Fruit fly (Drosophila melanogaster) whole organism, embryonic: ENCODE results near the gene CG33941.

Source experiments
- C15 ChIP-seq: fragments of 200-800 bp; sonication (Bioruptor generic); IDR thresholded peaks from 3 replicates; pipeline ENCODE4 v1.3.6; 2022; ENCODE audit warnings: missing biosample characterization, missing genetic modification characterization
- CG1024 ChIP-seq: fragments of 200-800 bp; sonication (Bioruptor generic); IDR thresholded peaks from 2 replicates; pipeline ENCODE4 v1.3.6; 2022; ENCODE audit warnings: missing biosample characterization, missing genetic modification characterization
- CG10543 ChIP-seq: fragments of 200-800 bp; sonication (Bioruptor generic); optimal IDR thresholded peaks from 3 replicates; lab custom pipeline; 2017; ENCODE audit warnings: missing biosample characterization, mild to moderate bottlenecking, missing genetic modification characterization, moderate library complexity
- CG10979 ChIP-seq: fragments of 200-800 bp; sonication (Bioruptor generic); optimal IDR thresholded peaks from 2 replicates; lab custom pipeline; 2018; ENCODE audit warnings: missing biosample characterization, mild to moderate bottlenecking, missing genetic modification characterization, moderate library complexity
- CG11504 ChIP-seq: fragments of 200-800 bp; sonication (Bioruptor generic); optimal IDR thresholded peaks from 3 replicates; lab custom pipeline; 2019; ENCODE audit warnings: missing biosample characterization, mild to moderate bottlenecking, missing genetic modification characterization, moderate library complexity
- CG11696 ChIP-seq: fragments of 200-800 bp; sonication (Bioruptor generic); IDR thresholded peaks from 2 replicates; pipeline ENCODE4 v1.3.6; 2022; ENCODE audit warnings: missing biosample characterization, missing genetic modification characterization
- CG12071 ChIP-seq: fragments of 200-800 bp; sonication (Bioruptor generic); optimal IDR thresholded peaks from 3 replicates; lab custom pipeline; 2018; ENCODE audit warnings: missing biosample characterization, mild to moderate bottlenecking, missing genetic modification characterization
- CG12155 ChIP-seq: fragments of 200-800 bp; sonication (Bioruptor generic); optimal IDR thresholded peaks from 3 replicates; lab custom pipeline; 2016; ENCODE audit warnings: missing biosample characterization, missing genetic modification characterization
- CG13296 ChIP-seq: fragments of 200-800 bp; sonication (Bioruptor generic); optimal IDR thresholded peaks from 3 replicates; lab custom pipeline; 2018; ENCODE audit warnings: missing biosample characterization, mild to moderate bottlenecking, missing genetic modification characterization
- CG15073 ChIP-seq: fragments of 200-800 bp; sonication (Bioruptor generic); optimal IDR thresholded peaks from 2 replicates; lab custom pipeline; 2016; ENCODE audit warnings: missing biosample characterization, missing genetic modification characterization
- CG15514 ChIP-seq: fragments of 200-800 bp; sonication (Bioruptor generic); optimal IDR thresholded peaks from 3 replicates; lab custom pipeline; 2017; ENCODE audit warnings: missing biosample characterization, missing genetic modification characterization, mild to moderate bottlenecking, moderate library complexity, missing genetic modification reagents
- CG30020 ChIP-seq: fragments of 200-800 bp; optimal IDR thresholded peaks from 2 replicates; lab custom pipeline; 2019; ENCODE audit warnings: missing biosample characterization, mild to moderate bottlenecking, missing genetic modification characterization, moderate library complexity
- CG31441 ChIP-seq: fragments of 200-800 bp; sonication (Bioruptor generic); IDR thresholded peaks from 2 replicates; pipeline ENCODE4 v1.3.6; 2022; ENCODE audit warnings: missing biosample characterization, missing genetic modification characterization
- CG3838 ChIP-seq: fragments of 200-800 bp; sonication (Bioruptor generic); optimal IDR thresholded peaks from 3 replicates; lab custom pipeline; 2016; ENCODE audit warnings: missing biosample characterization, missing genetic modification characterization
- CG9876 ChIP-seq: fragments of 200-800 bp; sonication (Bioruptor generic); optimal IDR thresholded peaks from 2 replicates; lab custom pipeline; 2016; ENCODE audit warnings: missing biosample characterization, missing genetic modification characterization
- D19B ChIP-seq: fragments of 200-800 bp; sonication (Bioruptor generic); optimal IDR thresholded peaks from 2 replicates; lab custom pipeline; 2017; ENCODE audit warnings: missing biosample characterization, mild to moderate bottlenecking, missing genetic modification characterization
- ERR ChIP-seq: fragments of 200-800 bp; sonication (Bioruptor generic); optimal IDR thresholded peaks from 2 replicates; lab custom pipeline; 2016; ENCODE audit warnings: missing biosample characterization, missing genetic modification characterization
- Elba2 ChIP-seq: fragments of 200-800 bp; sonication (Bioruptor generic); optimal IDR thresholded peaks from 3 replicates; lab custom pipeline; 2016; ENCODE audit warnings: missing biosample characterization, missing genetic modification characterization
- Hey ChIP-seq: fragments of 200-800 bp; sonication (Bioruptor generic); optimal IDR thresholded peaks from 3 replicates; lab custom pipeline; 2018; ENCODE audit warnings: missing biosample characterization, mild to moderate bottlenecking, missing genetic modification characterization
- Hmx ChIP-seq: fragments of 200-800 bp; sonication (Bioruptor generic); optimal IDR thresholded peaks from 2 replicates; lab custom pipeline; 2016; ENCODE audit warnings: missing biosample characterization, missing genetic modification characterization
- Hr3 ChIP-seq: fragments of 200-800 bp; sonication (Bioruptor generic); optimal IDR thresholded peaks from 3 replicates; lab custom pipeline; 2016; ENCODE audit warnings: missing biosample characterization, missing genetic modification characterization
- Jarid2 ChIP-seq: fragments of 200-800 bp; sonication (Bioruptor generic); optimal IDR thresholded peaks from 3 replicates; lab custom pipeline; 2017; ENCODE audit warnings: mild to moderate bottlenecking, missing biosample characterization, missing genetic modification reagents, missing genetic modification characterization
- MBD-R2 ChIP-seq: fragments of 200-800 bp; sonication (Bioruptor generic); IDR thresholded peaks from 2 replicates; pipeline ENCODE4 v1.3.6; 2022; ENCODE audit warnings: missing biosample characterization, missing genetic modification characterization
- Mad ChIP-seq: fragments of 200-800 bp; sonication (Bioruptor generic); optimal IDR thresholded peaks from 2 replicates; lab custom pipeline; 2016; ENCODE audit warnings: missing biosample characterization, missing genetic modification characterization
- Max ChIP-seq: fragments of 200-800 bp; sonication (Bioruptor generic); optimal IDR thresholded peaks from 2 replicates; lab custom pipeline; 2016; ENCODE audit warnings: missing biosample characterization, mild to moderate bottlenecking, missing genetic modification characterization
- Mes4 ChIP-seq: fragments of 200-800 bp; sonication (Bioruptor generic); optimal IDR thresholded peaks from 2 replicates; lab custom pipeline; 2016; ENCODE audit warnings: missing biosample characterization, missing genetic modification characterization
- Mrtf ChIP-seq: fragments of 200-800 bp; sonication (Bioruptor generic); IDR thresholded peaks from 3 replicates; pipeline ENCODE4 v1.3.6; 2022; ENCODE audit warnings: missing biosample characterization, missing genetic modification characterization
- Nf-YC ChIP-seq: fragments of 200-800 bp; optimal IDR thresholded peaks from 3 replicates; lab custom pipeline; 2019; ENCODE audit warnings: missing biosample characterization, mild to moderate bottlenecking, missing genetic modification characterization, moderate library complexity
- Opbp ChIP-seq: fragments of 200-800 bp; sonication (Bioruptor generic); IDR thresholded peaks from 3 replicates; pipeline ENCODE4 v1.3.6; 2022; ENCODE audit warnings: missing biosample characterization, missing genetic modification characterization; ENCODE audit not compliant: partially characterized antibody
- PHDP ChIP-seq: fragments of 200-800 bp; sonication (Bioruptor generic); optimal IDR thresholded peaks from 3 replicates; lab custom pipeline; 2018; ENCODE audit warnings: missing biosample characterization, mild to moderate bottlenecking, missing genetic modification characterization, moderate library complexity
- Sox100B ChIP-seq: fragments of 200-800 bp; sonication (Bioruptor generic); optimal IDR thresholded peaks from 3 replicates; lab custom pipeline; 2018; ENCODE audit warnings: missing biosample characterization, mild to moderate bottlenecking, missing genetic modification characterization
- az2 ChIP-seq: fragments of 200-800 bp; sonication (Bioruptor generic); optimal IDR thresholded peaks from 3 replicates; lab custom pipeline; 2016; ENCODE audit warnings: missing biosample characterization, missing genetic modification characterization
- bcd ChIP-seq: fragments of 200-800 bp; sonication (Bioruptor generic); optimal IDR thresholded peaks from 2 replicates; lab custom pipeline; 2017; ENCODE audit warnings: missing biosample characterization, mild to moderate bottlenecking, missing genetic modification characterization
- chinmo ChIP-seq: fragments of 200-800 bp; sonication (Bioruptor generic); IDR thresholded peaks from 4 replicates; pipeline ENCODE4 v1.3.6; 2022; ENCODE audit warnings: missing biosample characterization, missing genetic modification characterization; ENCODE audit not compliant: partially characterized antibody
- dimm ChIP-seq: fragments of 200-800 bp; sonication (Bioruptor generic); IDR thresholded peaks from 2 replicates; pipeline ENCODE4 v1.3.6; 2022; ENCODE audit warnings: missing biosample characterization, missing genetic modification characterization
- dmrt99B ChIP-seq: fragments of 200-800 bp; sonication (Bioruptor generic); optimal IDR thresholded peaks from 2 replicates; lab custom pipeline; 2018; ENCODE audit warnings: missing biosample characterization, mild to moderate bottlenecking, missing genetic modification characterization, moderate library complexity
- emc ChIP-seq: fragments of 200-800 bp; sonication (Bioruptor generic); optimal IDR thresholded peaks from 2 replicates; lab custom pipeline; 2016; ENCODE audit warnings: missing biosample characterization, missing genetic modification characterization
- fd96Cb ChIP-seq: fragments of 200-800 bp; sonication (Bioruptor generic); optimal IDR thresholded peaks from 2 replicates; lab custom pipeline; 2018; ENCODE audit warnings: missing biosample characterization, mild to moderate bottlenecking, missing genetic modification characterization, moderate library complexity
- gfzf ChIP-seq: fragments of 200-800 bp; sonication (Bioruptor generic); optimal IDR thresholded peaks from 2 replicates; lab custom pipeline; 2016; ENCODE audit warnings: missing biosample characterization, mild to moderate bottlenecking, missing genetic modification characterization, moderate library complexity
- hkb ChIP-seq, 2 experiments: fragments of 200-800 bp in 1 of 2; fragments of >200 bp in 1 of 2; sonication (Bioruptor generic) in 1 of 2; IDR thresholded peaks in 1 of 2; optimal IDR thresholded peaks in 1 of 2; 2 replicates each; pipeline versions ENCODE4 v1.3.6 to Lab custom; 2017 to 2022; ENCODE audit warnings: missing biosample characterization in 1 of 2, missing genetic modification characterization in 1 of 2
- hth ChIP-seq: fragments of >200 bp; optimal IDR thresholded peaks from 2 replicates; lab custom pipeline; 2017; ENCODE audit warnings: inconsistent platforms
- kay ChIP-seq: fragments of 200-800 bp; sonication (Bioruptor generic); optimal IDR thresholded peaks from 2 replicates; lab custom pipeline; 2016; ENCODE audit warnings: missing biosample characterization, missing genetic modification characterization
- mld ChIP-seq: fragments of 200-800 bp; sonication (Bioruptor generic); IDR thresholded peaks from 3 replicates; pipeline ENCODE4 v1.3.6; 2022; ENCODE audit warnings: missing biosample characterization, missing genetic modification characterization; ENCODE audit not compliant: partially characterized antibody
- prd ChIP-seq, 3 experiments: fragments of >200 bp in 2 of 3; fragments of 200-800 bp in 1 of 3; sonication (Bioruptor generic) in 1 of 3; optimal IDR thresholded peaks in 2 of 3; IDR thresholded peaks in 1 of 3; 2 replicates in 2 of 3; 3 replicates in 1 of 3; pipeline versions ENCODE4 v1.3.6 to Lab custom; 2017 to 2022; ENCODE audit warnings: missing biosample characterization in 1 of 3, missing genetic modification characterization in 1 of 3
- pum ChIP-seq: fragments of 200-800 bp; sonication (Bioruptor generic); optimal IDR thresholded peaks from 2 replicates; lab custom pipeline; 2016; ENCODE audit warnings: missing biosample characterization, missing genetic modification characterization
- sob ChIP-seq: fragments of 200-800 bp; sonication (Bioruptor generic); IDR thresholded peaks from 2 replicates; pipeline ENCODE4 v1.3.6; 2022; ENCODE audit warnings: missing biosample characterization, missing genetic modification characterization
- wor ChIP-seq: fragments of 200-800 bp; sonication (Bioruptor generic); IDR thresholded peaks from 2 replicates; pipeline ENCODE4 v1.3.6; 2022; ENCODE audit warnings: missing biosample characterization, missing genetic modification characterization

CG33941 gene

dm6 chr4:445113-445718 lies 22.1 kb upstream of the CG33941 start, which contains the start of gene CaMKI (continued):
- TF ChIP-seq hth (lab: Kevin White, UChicago) = no peak

- TF ChIP-seq CG12071 (GFP tag; lab: Kevin White, UChicago) (no peak), dmrt99B (tag; lab: Kevin White, UChicago) (no peak), CG9876 (GFP tag; lab: Kevin White, UChicago) (no peak), gfzf (GFP tag; lab: Kevin White, UChicago) (peak; percentile 7), mld (no peak), hkb (optimal IDR thresholded peaks at IDR 0.05; lab: Kevin White, UChicago) (no peak), hkb (GFP tag; IDR thresholded peaks at IDR 0.05; lab: Robert Waterston, UW) (0 out of 2 replicates have a peak, but pooled peaks have one; percentile 22), MBD-R2 (GFP tag; lab: Robert Waterston, UW) (no peak; the same call in 1 of the 2 replicates), CG11696 (GFP tag; lab: Robert Waterston, UW) (no peak), Hmx (GFP tag; lab: Kevin White, UChicago) (no peak), chinmo (GFP tag; lab: Robert Waterston, UW) (no peak), Jarid2 (no peak), Mes4 (no peak), CG10979 (no peak), Sox100B (GFP tag; lab: Kevin White, UChicago) (peak; percentile 57), Max (GFP tag; lab: Kevin White, UChicago) (peak; percentile 62), Hr3 (no peak), D19B (no peak), bcd (no peak), pum (no peak), Hey (no peak), CG13296 (GFP tag; lab: Kevin White, UChicago) (peak; percentile 75), CG30020 (tag; lab: Kevin White, UChicago) (peak; percentile 47), C15 (GFP tag; lab: Robert Waterston, UW) (no peak), Nf-YC (tag; lab: Kevin White, UChicago) (no peak), Elba2 (no peak), Opbp (no peak), Mrtf (GFP tag; lab: Robert Waterston, UW) (no peak), PHDP (tag; lab: Kevin White, UChicago) (peak; percentile 2), wor (no peak), prd (optimal IDR thresholded peaks at IDR 0.05; lab: Kevin White, UChicago) (no peak), prd (GFP tag; IDR thresholded peaks at IDR 0.05; lab: Robert Waterston, UW) (no peak), emc (GFP tag; lab: Kevin White, UChicago) (no peak), fd96Cb (tag; lab: Kevin White, UChicago) (no peak), ERR (no peak), CG3838 (no peak), sob (GFP tag; lab: Robert Waterston, UW) (no peak), CG15073 (no peak), CG12155 (GFP tag; lab: Kevin White, UChicago) (no peak), Mad (no peak), CG15514 (GFP tag; lab: Kevin White, UChicago) (no peak), CG31441 (GFP tag; lab: Robert Waterston, UW) (no peak), CG1024 (GFP tag; lab: Robert Waterston, UW) (peak; percentile 45; the same call in 1 of the 2 replicates), kay (GFP tag; lab: Kevin White, UChicago) (no peak), CG10543 (peak; percentile 41), CG11504 (no peak), dimm (GFP tag; lab: Robert Waterston, UW) (no peak), az2 (GFP tag; lab: Kevin White, UChicago) (no peak)
Observed at dm6 chr4:445931-446526, 21.3 kb upstream of the CG33941 start.
